Comparison of ENCODE assay signal across 5 worm cellular contexts in genomic region chrIII:10580206-10580605, ce11.
TF ChIP-seq lines count a peak whose summit lies in the region.

No protein-coding gene starts in this region.

TF ChIP-seq in whole organism, L1 larva, 84 proteins besides CTCF, POLR2A, EP300 and RAD21:
- TF ChIP-seq snpc-4 (tag; optimal IDR thresholded peaks at IDR 0.05; lab: Kevin White, UChicago) (peak; percentile 19), lin-14 (GFP tag; optimal IDR thresholded peaks at IDR 0.05; lab: Kevin White, UChicago) (peak; percentile 41), efl-1 (optimal IDR thresholded peaks at IDR 0.05; lab: Kevin White, UChicago) (no peak), efl-1 (GFP tag; optimal IDR thresholded peaks at IDR 0.05 in 1 of 2; lab: Kevin White, UChicago) (peak in 1 of 2 experiments; percentile 74), pag-3 (tag; optimal IDR thresholded peaks at IDR 0.05; lab: Kevin White, UChicago; ENCODE audit: borderline replicate concordance, insufficient read depth) (no peak), nhr-84 (tag; optimal IDR thresholded peaks at IDR 0.05; lab: Kevin White, UChicago) (no peak), unc-86 (tag; optimal IDR thresholded peaks at IDR 0.05; lab: Kevin White, UChicago) (no peak)

TF ChIP-seq in whole organism, L2 larva, 48 proteins besides CTCF, POLR2A, EP300 and RAD21:
- TF ChIP-seq ztf-1 (GFP tag; conservative IDR thresholded peaks at IDR 0.05; lab: Robert Waterston, UW) = no peak
- peak; percentile 1 for TF ChIP-seq snpc-4 (tag; optimal IDR thresholded peaks at IDR 0.05; lab: Kevin White, UChicago)

TF ChIP-seq in whole organism, L3 larva, 47 proteins besides CTCF, POLR2A, EP300 and RAD21:
- TF ChIP-seq mdl-1 (tag; optimal IDR thresholded peaks at IDR 0.05; lab: Kevin White, UChicago) = no peak
- no peak for TF ChIP-seq nfya-1 (tag; optimal IDR thresholded peaks at IDR 0.05; lab: Kevin White, UChicago; ENCODE audit: insufficient read depth)
- TF ChIP-seq elt-1 (tag; optimal IDR thresholded peaks at IDR 0.05; lab: Kevin White, UChicago) = no peak
- TF ChIP-seq snpc-4 (tag; optimal IDR thresholded peaks at IDR 0.05; lab: Kevin White, UChicago) = peak; percentile 24

TF ChIP-seq in whole organism, L4 larva, 104 proteins besides CTCF, POLR2A, EP300 and RAD21:
- TF ChIP-seq dmd-9 (GFP tag; IDR thresholded peaks at IDR 0.05; lab: Robert Waterston, UW) (no peak), aha-1 (tag; lab: Kevin White, UChicago) (peak; percentile 71)
TF ChIP-seq in whole organism, L4 larva: peak in this region for 1.

TF ChIP-seq in whole organism, late embryonic, 69 proteins besides CTCF, POLR2A, EP300 and RAD21:
- TF ChIP-seq F13H6.1 (tag; optimal IDR thresholded peaks at IDR 0.05; lab: Kevin White, UChicago) (no peak), unc-42 (tag; optimal IDR thresholded peaks at IDR 0.05; lab: Kevin White, UChicago) (peak; percentile 13)

Comparison
In these comparisons a context has a peak if more than half of its experiments do, and no peak if none do; other contexts are left out.
1. Of the 29 proteins assayed by ChIP-seq in both whole organism, L4 larva and whole organism, L1 larva: peak only in whole organism, L4 larva: aha-1; only in whole organism, L1 larva: snpc-4; in both: none; in neither: 27.